ENCODE assay signal across 3 fruit fly cellular contexts in the genomic region with DNA sequence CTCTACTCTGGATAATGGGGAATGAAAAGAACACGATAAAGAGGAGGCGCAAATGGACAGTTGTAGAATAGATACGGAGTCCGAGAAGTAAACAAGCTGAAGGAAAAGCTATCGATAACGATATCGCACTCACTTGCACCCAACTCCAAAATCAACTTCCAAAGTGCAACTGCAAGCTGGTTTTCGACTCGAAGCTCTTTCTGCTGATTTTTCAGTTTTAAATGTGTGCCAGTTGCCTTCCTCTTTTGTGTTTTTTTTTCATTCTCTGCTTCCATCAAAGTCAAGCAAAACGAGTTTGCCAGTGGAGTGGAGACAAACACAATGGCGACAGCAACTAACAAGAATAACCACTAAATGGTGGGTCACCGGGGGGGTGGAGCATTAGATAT.
TF ChIP-seq lines count a peak whose summit lies in the region.

No protein-coding gene starts in this region.

- TF ChIP-seq CTCF in whole organism, embryonic (GFP tag; optimal IDR thresholded peaks at IDR 0.05; lab: Kevin White, UChicago), result no peak

TF ChIP-seq in whole organism, adult, 20 proteins besides CTCF, POLR2A, EP300 and RAD21:
- peak; percentile 97 for TF ChIP-seq tj (GFP tag; optimal IDR thresholded peaks at IDR 0.05; lab: Kevin White, UChicago)
- no peak for TF ChIP-seq toe (GFP tag; optimal IDR thresholded peaks at IDR 0.05; lab: Kevin White, UChicago)

TF ChIP-seq in whole organism, embryonic, 481 proteins besides CTCF, POLR2A, EP300 and RAD21 (continues in another document):
- TF ChIP-seq gem (tag; optimal IDR thresholded peaks at IDR 0.05; lab: Kevin White, UChicago) (no peak), CG4617 (GFP tag; optimal IDR thresholded peaks at IDR 0.05; lab: Kevin White, UChicago; ENCODE audit: borderline replicate concordance) (no peak), sc (optimal IDR thresholded peaks at IDR 0.05; lab: Kevin White, UChicago) (no peak), sc (GFP tag; optimal IDR thresholded peaks at IDR 0.05; lab: Kevin White, UChicago) (no peak), CG2116 (GFP tag; optimal IDR thresholded peaks at IDR 0.05; lab: Kevin White, UChicago) (no peak), CoRest (tag; optimal IDR thresholded peaks at IDR 0.05; lab: Kevin White, UChicago) (no peak), dmrt99B (tag; optimal IDR thresholded peaks at IDR 0.05; lab: Kevin White, UChicago) (no peak), cato (GFP tag; optimal IDR thresholded peaks at IDR 0.05; lab: Kevin White, UChicago; ENCODE audit: borderline replicate concordance) (no peak), Hr3 (GFP tag; optimal IDR thresholded peaks at IDR 0.05; lab: Kevin White, UChicago) (no peak), CG1603 (tag; optimal IDR thresholded peaks at IDR 0.05; lab: Kevin White, UChicago) (no peak), HmgD (GFP tag; optimal IDR thresholded peaks at IDR 0.05; lab: Kevin White, UChicago) (no peak), ftz-f1 (GFP tag; optimal IDR thresholded peaks at IDR 0.05; lab: Kevin White, UChicago) (no peak), CG9876 (GFP tag; optimal IDR thresholded peaks at IDR 0.05; lab: Kevin White, UChicago) (no peak), gcm (GFP tag; optimal IDR thresholded peaks at IDR 0.05; lab: Kevin White, UChicago) (no peak), CG8359 (GFP tag; optimal IDR thresholded peaks at IDR 0.05; lab: Kevin White, UChicago; ENCODE audit: borderline replicate concordance) (no peak), Vsx1 (GFP tag; optimal IDR thresholded peaks at IDR 0.05; lab: Kevin White, UChicago) (no peak), dmrt11E (tag; optimal IDR thresholded peaks at IDR 0.05; lab: Kevin White, UChicago) (no peak), CG14014 (GFP tag; IDR thresholded peaks at IDR 0.05; lab: Robert Waterston, UW) (no peak), CG3281 (GFP tag; optimal IDR thresholded peaks at IDR 0.05; lab: Kevin White, UChicago) (no peak), zen (tag; optimal IDR thresholded peaks at IDR 0.05; lab: Kevin White, UChicago) (no peak), CG7271 (tag; optimal IDR thresholded peaks at IDR 0.05; lab: Kevin White, UChicago) (no peak), Myb (GFP tag; optimal IDR thresholded peaks at IDR 0.05; lab: Kevin White, UChicago) (no peak), Hsf (GFP tag; optimal IDR thresholded peaks at IDR 0.05; lab: Kevin White, UChicago) (no peak), CG6791 (GFP tag; IDR thresholded peaks at IDR 0.05; lab: Robert Waterston, UW; ENCODE audit: partially characterized antibody) (0 out of 3 replicates have a peak, but pooled peaks have one; percentile 20), CG10366 (GFP tag; IDR thresholded peaks at IDR 0.05; lab: Robert Waterston, UW) (no peak), CG11085 (GFP tag; IDR thresholded peaks at IDR 0.05; lab: Robert Waterston, UW) (0 out of 2 replicates have a peak, but pooled peaks have one; percentile 1), E2f2 (GFP tag; IDR thresholded peaks at IDR 0.05; lab: Robert Waterston, UW) (0 out of 2 replicates have a peak, but pooled peaks have one; percentile 1), prd (optimal IDR thresholded peaks at IDR 0.05; lab: Kevin White, UChicago) (no peak), prd (GFP tag; IDR thresholded peaks at IDR 0.05; lab: Robert Waterston, UW) (no peak), pum (GFP tag; optimal IDR thresholded peaks at IDR 0.05; lab: Kevin White, UChicago) (no peak), Nf-YB (GFP tag; optimal IDR thresholded peaks at IDR 0.05; lab: Kevin White, UChicago) (no peak), Sry-δ (GFP tag; optimal IDR thresholded peaks at IDR 0.05; lab: Kevin White, UChicago) (peak; percentile 1), Nf-YA (GFP tag; IDR thresholded peaks at IDR 0.05; lab: Robert Waterston, UW) (0 out of 2 replicates have a peak, but pooled peaks have one; percentile 2), HLHmδ (GFP tag; optimal IDR thresholded peaks at IDR 0.05; lab: Kevin White, UChicago) (no peak), chinmo (GFP tag; IDR thresholded peaks at IDR 0.05; lab: Robert Waterston, UW; ENCODE audit: partially characterized antibody) (peak; percentile 33; the same call in 1 of the 4 replicates), CG7556 (GFP tag; optimal IDR thresholded peaks at IDR 0.05; lab: Kevin White, UChicago) (no peak), Atf3 (GFP tag; optimal IDR thresholded peaks at IDR 0.05; lab: Kevin White, UChicago) (no peak), CG9437 (GFP tag; optimal IDR thresholded peaks at IDR 0.05; lab: Kevin White, UChicago) (no peak), CG34224 (GFP tag; IDR thresholded peaks at IDR 0.05; lab: Robert Waterston, UW; ENCODE audit: partially characterized antibody) (no peak), tll (GFP tag; optimal IDR thresholded peaks at IDR 0.05; lab: Kevin White, UChicago) (no peak), CG7372 (GFP tag; IDR thresholded peaks at IDR 0.05; lab: Robert Waterston, UW) (no peak)

TF ChIP-seq in whole organism, wandering third instar larva, 38 proteins besides CTCF, POLR2A, EP300 and RAD21:
- TF ChIP-seq woc (GFP tag; optimal IDR thresholded peaks at IDR 0.05; lab: Kevin White, UChicago) (peak; percentile 20), Hr78 (GFP tag; optimal IDR thresholded peaks at IDR 0.05; lab: Kevin White, UChicago) (no peak), CG32264 (GFP tag; optimal IDR thresholded peaks at IDR 0.05; lab: Kevin White, UChicago) (no peak), sage (GFP tag; optimal IDR thresholded peaks at IDR 0.05; lab: Kevin White, UChicago) (no peak), dsf (GFP tag; optimal IDR thresholded peaks at IDR 0.05; lab: Kevin White, UChicago; ENCODE audit: borderline replicate concordance) (no peak), GATAd (GFP tag; optimal IDR thresholded peaks at IDR 0.05; lab: Kevin White, UChicago) (no peak), N (GFP tag; optimal IDR thresholded peaks at IDR 0.05; lab: Kevin White, UChicago) (no peak), Dfd (GFP tag; optimal IDR thresholded peaks at IDR 0.05; lab: Kevin White, UChicago) (no peak), Sp1 (GFP tag; optimal IDR thresholded peaks at IDR 0.05; lab: Kevin White, UChicago) (no peak), psq (GFP tag; optimal IDR thresholded peaks at IDR 0.05; lab: Kevin White, UChicago) (peak; percentile 9), ey (GFP tag; optimal IDR thresholded peaks at IDR 0.05; lab: Kevin White, UChicago) (no peak)
